Worm (Caenorhabditis elegans): Measurements from ENCODE around the gene fox-1.

DNA sequence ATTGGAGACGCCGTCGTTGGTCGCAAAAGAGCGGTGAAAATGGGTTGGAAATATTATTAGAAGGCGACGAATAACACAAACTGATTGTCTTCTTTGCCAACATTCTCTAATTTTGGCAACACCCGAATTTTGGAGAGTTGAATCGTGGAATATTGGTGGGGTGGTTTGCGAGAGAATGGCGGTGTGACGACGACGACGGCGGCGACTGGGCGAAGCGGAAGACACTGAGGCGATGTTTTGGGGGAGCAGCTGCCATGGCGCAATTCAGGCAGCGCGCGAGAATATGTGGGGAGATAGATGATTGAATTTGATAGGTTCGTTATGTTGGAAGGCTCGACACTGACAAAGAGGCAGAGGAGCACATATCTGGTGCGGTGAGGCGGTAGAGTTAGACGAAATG is 8.7 kb downstream of the fox-1 start:
- TF ChIP-seq nhr-19 (GFP tag; conservative IDR thresholded peaks at IDR 0.05) (no peak), nhr-77 (tag; optimal IDR thresholded peaks at IDR 0.05) (no peak), xbp-1 (tag; optimal IDR thresholded peaks at IDR 0.05) (no peak), mef-2 (tag; optimal IDR thresholded peaks at IDR 0.05) (no peak)

Measured in whole organism, L1 larva.